Worm (Caenorhabditis elegans) whole organism, young adult: ENCODE measurements around the gene R02C2.1.

Source experiments
- T07F8.4 ChIP-seq: sonication (generic microtip); optimal IDR thresholded peaks from 2 replicates; lab custom pipeline; 2016; ENCODE audit warnings: mild to moderate bottlenecking, missing genetic modification characterization, moderate library complexity, missing compliant biosample characterization
- attf-3 ChIP-seq: fragments of 200-800 bp; sonication (Bioruptor generic); conservative IDR thresholded peaks from 2 replicates; pipeline ENCODE4 v1.3.6; 2022; ENCODE audit warnings: missing genetic modification reagents, missing genetic modification characterization, missing compliant biosample characterization
- lir-1 ChIP-seq: fragments of 200-800 bp; sonication (Bioruptor generic); conservative IDR thresholded peaks from 2 replicates; pipeline ENCODE4 v1.3.6; 2022; ENCODE audit warnings: missing genetic modification reagents, missing genetic modification characterization, missing compliant biosample characterization
- mes-4 ChIP-seq: sonication (generic microtip); optimal IDR thresholded peaks from 2 replicates; lab custom pipeline; 2016; ENCODE audit warnings: missing genotype, missing genetic modification characterization, missing compliant biosample characterization
- snpc-4 ChIP-seq, 5 experiments: fragments of 150-350 bp in 1 of 5; sonication (generic microtip) in 4 of 5; optimal IDR thresholded peaks; 2 replicates each; lab custom pipeline; 2014 to 2018; ENCODE audit warnings: missing genetic modification characterization in 5 of 5, missing biosample characterization in 3 of 5, antibody characterized with exemption in 2 of 5, mild to moderate bottlenecking in 2 of 5, missing compliant biosample characterization in 2 of 5, missing genotype in 2 of 5, moderate library complexity in 2 of 5, missing genetic modification reagents in 1 of 5
- tbp1 ChIP-seq: fragments of 200-800 bp; sonication (Bioruptor generic); optimal IDR thresholded peaks from 2 replicates; lab custom pipeline; 2018; ENCODE audit warnings: mild to moderate bottlenecking, missing genetic modification characterization, missing compliant biosample characterization
- tlf-1 ChIP-seq: fragments of 200-800 bp; sonication (Bioruptor generic); optimal IDR thresholded peaks from 2 replicates; lab custom pipeline; 2018; ENCODE audit warnings: mild to moderate bottlenecking, missing genetic modification characterization, missing compliant biosample characterization
- ztf-25 ChIP-seq: fragments of 200-800 bp; sonication (Bioruptor generic); IDR thresholded peaks from 2 replicates; pipeline ENCODE4 v1.3.6; 2022; ENCODE audit warnings: missing genetic modification reagents, missing genetic modification characterization, missing compliant biosample characterization

ce11 chrV:285298-285697, 47.3 kb upstream of the R02C2.1 start:
- TF ChIP-seq lir-1 (GFP tag; lab: Robert Waterston, UW): no peak
- no peak for TF ChIP-seq mes-4
- TF ChIP-seq attf-3 (GFP tag; lab: Robert Waterston, UW): no peak
- TF ChIP-seq T07F8.4 (tag; lab: Kevin White, UChicago): no peak
- no peak for TF ChIP-seq tlf-1 (GFP tag; lab: Kevin White, UChicago)
- TF ChIP-seq ztf-25 (GFP tag; lab: Robert Waterston, UW): no peak
- TF ChIP-seq snpc-4 (GFP tag; optimal IDR thresholded peaks at IDR 0.05; lab: Kevin White, UChicago): no peak
- no peak for TF ChIP-seq snpc-4 (tag; optimal IDR thresholded peaks at IDR 0.05; lab: Kevin White, UChicago)
- TF ChIP-seq tbp1 (GFP tag; lab: Kevin White, UChicago): no peak
